Worm (Caenorhabditis elegans) whole organism, L4/young adult: ENCODE results near the gene F26A1.3.

Experiments
- W03F9.2 ChIP-seq: fragments of 150-350 bp; optimal IDR thresholded peaks from 2 replicates; lab custom pipeline; 2014; ENCODE audit warnings: missing biosample characterization, missing genetic modification characterization
- dao-5 ChIP-seq: sonication (generic microtip); optimal IDR thresholded peaks from 2 replicates; lab custom pipeline; 2016; ENCODE audit warnings: missing genotype, missing genetic modification characterization, moderate library complexity, missing compliant biosample characterization
- him-1 ChIP-seq: sonication (generic microtip); optimal IDR thresholded peaks from 2 replicates; lab custom pipeline; 2016; ENCODE audit warnings: missing genotype, missing genetic modification reagents, missing genetic modification characterization, missing compliant biosample characterization

DNA sequence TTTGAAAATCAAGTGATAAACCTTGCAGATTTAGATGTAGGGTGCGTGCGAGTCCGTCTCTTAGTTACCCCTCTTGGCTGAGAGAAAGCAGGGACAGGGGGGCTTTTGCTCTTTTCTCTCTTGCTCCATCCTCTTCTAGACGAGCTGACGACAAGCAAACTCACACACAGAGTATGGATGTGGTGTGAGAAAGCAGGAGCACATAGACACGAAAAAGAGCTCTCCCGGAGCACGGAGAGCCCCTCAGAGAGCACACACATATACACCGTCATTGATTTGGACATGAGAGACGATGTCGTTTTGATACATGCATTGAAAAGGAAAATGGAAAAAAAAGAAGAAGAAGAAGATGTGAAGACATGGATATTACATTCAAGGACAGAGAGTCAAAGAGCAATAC, 49.0 kb downstream of the F26A1.3 start:
- TF ChIP-seq W03F9.2 (tag; lab: Kevin White, UChicago) (no peak), him-1 (tag; lab: Kevin White, UChicago) (no peak), dao-5 (no peak)
